Worm (Caenorhabditis elegans) whole organism, L4/young adult: ENCODE data around the gene efr-3.
A peak's percentile ranks its signal among the peaks of the same experiment; 100 is the strongest.

ENCODE experiments used
- W03F9.2 ChIP-seq: fragments of 150-350 bp; optimal IDR thresholded peaks from 2 replicates; lab custom pipeline; 2014; ENCODE audit warnings: missing biosample characterization, missing genetic modification characterization
- dao-5 ChIP-seq: sonication (generic microtip); optimal IDR thresholded peaks from 2 replicates; lab custom pipeline; 2016; ENCODE audit warnings: missing genotype, missing genetic modification characterization, moderate library complexity, missing compliant biosample characterization

DNA sequence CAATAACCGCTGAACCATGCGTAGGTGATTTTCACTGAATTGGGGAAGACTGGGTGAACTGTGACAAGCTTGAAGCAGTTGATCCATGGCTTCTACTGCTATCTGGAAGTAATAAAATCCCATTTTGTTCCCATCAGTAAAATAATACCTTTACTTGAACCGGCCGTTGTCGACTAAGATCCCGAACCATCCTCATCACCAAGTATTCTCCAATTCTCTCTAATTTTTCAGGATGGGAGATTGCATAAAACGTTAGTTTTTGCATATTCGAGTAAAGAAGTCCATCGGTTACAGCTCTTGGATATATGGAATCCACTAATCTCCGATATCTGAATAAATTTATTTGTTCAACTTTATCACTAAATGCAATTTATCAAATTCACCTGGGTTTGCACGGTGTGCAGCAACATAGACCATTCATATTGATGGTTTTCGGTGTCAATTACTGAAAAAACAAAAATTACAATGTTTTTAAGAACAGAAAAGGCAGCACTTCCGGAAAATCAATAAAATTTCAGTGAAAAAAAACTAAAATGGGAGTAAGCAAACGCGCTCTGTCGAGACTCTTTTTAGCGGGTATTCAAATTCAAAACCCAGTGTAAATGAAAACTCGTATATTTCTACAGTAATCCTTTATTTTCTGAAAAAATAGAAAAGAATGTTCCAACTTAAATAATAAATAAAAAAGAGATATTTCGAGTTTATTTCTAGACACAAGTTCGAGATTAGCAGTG is at the start of gene efr-3:
- TF ChIP-seq W03F9.2 (peak; percentile 38), dao-5 (tag; lab: Kevin White, UChicago) (no peak)
